Worm (Caenorhabditis elegans): ENCODE data around the gene F33G12.6.
A peak's percentile ranks its signal among the peaks of the same experiment; 100 is the strongest.

Gene F33G12.6

ce11 chrII:5092362-5093281 lies 42.9 kb downstream of the F33G12.6 start, which contains the start of gene C04G6.2 (continued):
- peak; percentile 45 for TF ChIP-seq nhr-47 (tag; optimal IDR thresholded peaks at IDR 0.05)

- TF ChIP-seq skn-1 (tag; optimal IDR thresholded peaks at IDR 0.05) (no peak), mdl-1 (tag; optimal IDR thresholded peaks at IDR 0.05) (no peak), nhr-84 (tag; optimal IDR thresholded peaks at IDR 0.05) (no peak), pqm-1 (tag; optimal IDR thresholded peaks at IDR 0.05) (no peak)
These were observed 44.2 kb downstream of the F33G12.6 start, which contains the start of gene C04G6.13 for ce11 chrII:5093945-5094344. TSS of gene C04G6.13 (plus strand) at chrII:5094245.

- TF ChIP-seq ces-1 (GFP tag; optimal IDR thresholded peaks at IDR 0.05) (no peak), nhr-85 (tag) (no peak), jun-1 (tag; optimal IDR thresholded peaks at IDR 0.05) (no peak)
These were observed 49.3 kb downstream of the F33G12.6 start for ce11 chrII:5099034-5099433.

- no peak for TF ChIP-seq lin-39 (tag; optimal IDR thresholded peaks at IDR 0.05)
- no peak for TF ChIP-seq ceh-82 (tag; optimal IDR thresholded peaks at IDR 0.05)
- TF ChIP-seq pqm-1 (tag; optimal IDR thresholded peaks at IDR 0.05): no peak
- no peak for TF ChIP-seq efl-3 (GFP tag; optimal IDR thresholded peaks at IDR 0.05)
- TF ChIP-seq dsc-1 (tag; optimal IDR thresholded peaks at IDR 0.05): no peak
- no peak for TF ChIP-seq F16B12.6 (tag; optimal IDR thresholded peaks at IDR 0.05)
- no peak for TF ChIP-seq lsy-2 (tag; optimal IDR thresholded peaks at IDR 0.05)
- TF ChIP-seq unc-30 (tag; optimal IDR thresholded peaks at IDR 0.05): no peak
- no peak for TF ChIP-seq aha-1 (tag; optimal IDR thresholded peaks at IDR 0.05)
- no peak for TF ChIP-seq elt-2 (tag; optimal IDR thresholded peaks at IDR 0.05)
- no peak for TF ChIP-seq fos-1 (tag; optimal IDR thresholded peaks at IDR 0.05)
- TF ChIP-seq pag-3 (tag; optimal IDR thresholded peaks at IDR 0.05; ENCODE audit: borderline replicate concordance, insufficient read depth): no peak
- no peak for TF ChIP-seq nhr-237 (tag; optimal IDR thresholded peaks at IDR 0.05)
- TF ChIP-seq jun-1 (tag; optimal IDR thresholded peaks at IDR 0.05): no peak
- no peak for TF ChIP-seq fkh-4 (tag; optimal IDR thresholded peaks at IDR 0.05; ENCODE audit: borderline replicate concordance)
These were observed 49.9 kb downstream of the F33G12.6 start, which contains the start of gene C04G6.6 for ce11 chrII:5099649-5100048. TSS of gene C04G6.6 (minus strand) at chrII:5099749.

- TF ChIP-seq elt-2 (tag; optimal IDR thresholded peaks at IDR 0.05) (no peak), efl-1 (optimal IDR thresholded peaks at IDR 0.05) (no peak), efl-1 (GFP tag; optimal IDR thresholded peaks at IDR 0.05 in 1 of 2) (peak in 1 of 2 experiments; percentile 53)
These were observed 52.0 kb downstream of the F33G12.6 start, which contains the start of the genes idpb-3 and idpb-1 for ce11 chrII:5101701-5102100. TSS of gene idpb-3 (minus strand) at chrII:5101801. TSS of gene idpb-1 (plus strand) at chrII:5101984.

ce11 chrII:5103189-5103588 lies 53.5 kb downstream of the F33G12.6 start:
- TF ChIP-seq blmp-1 (tag; optimal IDR thresholded peaks at IDR 0.05) (peak; percentile 48), nhr-85 (tag) (peak; percentile 81), dpl-1 (GFP tag; optimal IDR thresholded peaks at IDR 0.05) (peak in 1 of 3 experiments; percentile 6), skn-1 (tag; optimal IDR thresholded peaks at IDR 0.05) (no peak), ets-5 (GFP tag; IDR thresholded peaks at IDR 0.05) (no peak), aly-2 (tag; optimal IDR thresholded peaks at IDR 0.05) (no peak), ztf-11 (tag; optimal IDR thresholded peaks at IDR 0.05) (no peak), nhr-90 (tag; optimal IDR thresholded peaks at IDR 0.05; ENCODE audit: poor library complexity) (no peak), lin-14 (GFP tag; optimal IDR thresholded peaks at IDR 0.05) (peak; percentile 62), lin-15B (tag; optimal IDR thresholded peaks at IDR 0.05) (no peak)

Measured in whole organism, L1 larva.